Worm (Caenorhabditis elegans) whole organism, L1 larva: ENCODE data around the gene F21C10.4.

Source experiments
- Y116A8C.19 ChIP-seq: sonication (generic microtip); optimal IDR thresholded peaks from 2 replicates; lab custom pipeline; 2016; ENCODE audit warnings: missing compliant biosample characterization, missing genetic modification characterization, borderline replicate concordance
- aha-1 ChIP-seq: fragments of 150-350 bp; optimal IDR thresholded peaks from 2 replicates; lab custom pipeline; 2014; ENCODE audit warnings: missing biosample characterization, missing genetic modification characterization
- efl-3 ChIP-seq: fragments of 200-800 bp; sonication (Bioruptor generic); optimal IDR thresholded peaks from 2 replicates; lab custom pipeline; 2018; ENCODE audit warnings: mild to moderate bottlenecking, missing genetic modification characterization, missing compliant biosample characterization
- elt-3 ChIP-seq, 6 experiments: fragments of 150-350 bp in 1 of 6; sonication (generic microtip); optimal IDR thresholded peaks; 2 replicates each; lab custom pipeline; 2017 to 2018; ENCODE audit warnings: missing biosample characterization in 6 of 6, missing genetic modification characterization in 6 of 6, inconsistent platforms in 1 of 6
- fos-1 ChIP-seq: fragments of 150-350 bp; optimal IDR thresholded peaks from 2 replicates; lab custom pipeline; 2014; ENCODE audit warnings: missing biosample characterization, missing genetic modification characterization
- pqm-1 ChIP-seq: sonication (generic microtip); optimal IDR thresholded peaks from 3 replicates; lab custom pipeline; 2017; ENCODE audit warnings: missing biosample characterization, missing genetic modification characterization
- unc-62 ChIP-seq: fragments of 150-350 bp; optimal IDR thresholded peaks from 2 replicates; lab custom pipeline; 2014; ENCODE audit warnings: missing biosample characterization, missing genetic modification reagents, missing genetic modification characterization

DNA sequence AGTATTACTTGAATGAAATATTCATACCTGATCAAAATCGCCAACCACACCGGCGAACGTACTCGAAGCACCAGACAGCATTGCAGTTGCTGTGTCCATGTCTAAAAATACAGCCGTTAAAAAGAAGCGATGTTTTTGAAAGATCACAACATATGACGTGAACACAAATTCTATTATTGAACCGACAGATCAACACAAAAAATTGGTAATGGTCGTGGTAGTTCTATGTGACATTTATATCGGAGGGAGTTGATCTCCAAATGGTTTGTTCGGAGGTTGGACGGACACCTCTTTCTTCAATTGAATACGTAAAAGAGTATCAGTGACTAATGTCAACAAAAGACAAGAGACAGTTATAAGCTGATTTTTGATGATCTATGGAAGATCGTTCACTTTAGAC lies 14.9 kb downstream of the F21C10.4 start, which contains the start of gene pitr-3:
- no peak for TF ChIP-seq elt-3 (tag; optimal IDR thresholded peaks at IDR 0.05; lab: Kevin White, UChicago)
- TF ChIP-seq efl-3 (GFP tag; lab: Kevin White, UChicago) = no peak
- no peak for TF ChIP-seq aha-1 (tag; lab: Kevin White, UChicago)
- TF ChIP-seq pqm-1 = no peak
- no peak for TF ChIP-seq fos-1 (tag; lab: Kevin White, UChicago)
- TF ChIP-seq Y116A8C.19 (tag; lab: Kevin White, UChicago) = no peak
- TF ChIP-seq unc-62 (GFP tag; lab: Kevin White, UChicago) = no peak
